Fruit fly (Drosophila melanogaster): Measurements from ENCODE around the gene GMF.

Gene GMF

dm6 chr2L:16350742-16351568, 48.2 kb upstream of the GMF start (continued):
- TF ChIP-seq Camta (GFP tag; optimal IDR thresholded peaks at IDR 0.05) (peak; percentile 98), CG6175 (GFP tag; IDR thresholded peaks at IDR 0.05) (peak; percentile 98), gfzf (GFP tag; optimal IDR thresholded peaks at IDR 0.05) (peak; percentile 20), CG7745 (tag; optimal IDR thresholded peaks at IDR 0.05) (peak; percentile 95), CG12071 (GFP tag; optimal IDR thresholded peaks at IDR 0.05) (peak; percentile 99), CG2202 (tag; optimal IDR thresholded peaks at IDR 0.05) (peak; percentile 99), crp (GFP tag; optimal IDR thresholded peaks at IDR 0.05) (peak in 1 of 2 experiments; percentile 73), dimm (GFP tag; IDR thresholded peaks at IDR 0.05) (peak; percentile 97), CG7786 (GFP tag; optimal IDR thresholded peaks at IDR 0.05) (peak; percentile 97), CG15073 (GFP tag; optimal IDR thresholded peaks at IDR 0.05) (peak; percentile 87), CG9727 (GFP tag; optimal IDR thresholded peaks at IDR 0.05) (peak; percentile 99), sd (tag; optimal IDR thresholded peaks at IDR 0.05) (peak; percentile 97), Six4 (GFP tag; optimal IDR thresholded peaks at IDR 0.05) (peak; percentile 98), CG14710 (tag; optimal IDR thresholded peaks at IDR 0.05) (peak; percentile 98), otp (GFP tag; IDR thresholded peaks at IDR 0.05) (peak; percentile 98), Ssrp (tag; optimal IDR thresholded peaks at IDR 0.05) (peak; percentile 99), CG2116 (GFP tag; optimal IDR thresholded peaks at IDR 0.05) (peak; percentile 89), corto (GFP tag; optimal IDR thresholded peaks at IDR 0.05) (peak; percentile 94), kah (GFP tag; optimal IDR thresholded peaks at IDR 0.05) (peak; percentile 97), Fer2 (tag; optimal IDR thresholded peaks at IDR 0.05) (peak; percentile 98), bcd (GFP tag; optimal IDR thresholded peaks at IDR 0.05) (peak; percentile 99), CG34422 (GFP tag; IDR thresholded peaks at IDR 0.05) (peak; percentile 99), Lhr (GFP tag; optimal IDR thresholded peaks at IDR 0.05) (peak; percentile 95), lilli (GFP tag; optimal IDR thresholded peaks at IDR 0.05) (peak; percentile 99), ERR (GFP tag; optimal IDR thresholded peaks at IDR 0.05) (peak; percentile 97), prd (optimal IDR thresholded peaks at IDR 0.05) (no peak), prd (GFP tag; IDR thresholded peaks at IDR 0.05) (peak; percentile 99), Sry-δ (GFP tag; optimal IDR thresholded peaks at IDR 0.05) (peak; percentile 67), stc (GFP tag; IDR thresholded peaks at IDR 0.05) (peak; percentile 99), Lpt (GFP tag; optimal IDR thresholded peaks at IDR 0.05) (no peak), H15 (GFP tag; IDR thresholded peaks at IDR 0.05) (peak; percentile 98), CG10366 (GFP tag; IDR thresholded peaks at IDR 0.05) (peak; percentile 99), slbo (GFP tag; IDR thresholded peaks at IDR 0.05) (peak; percentile 99), Eip74EF (GFP tag; optimal IDR thresholded peaks at IDR 0.05) (peak in 1 of 2 experiments; percentile 99), CG3407 (GFP tag; optimal IDR thresholded peaks at IDR 0.05) (peak; percentile 98), Oli (tag; optimal IDR thresholded peaks at IDR 0.05) (peak; percentile 99), Hmx (GFP tag; optimal IDR thresholded peaks at IDR 0.05) (peak; percentile 97), gro (GFP tag; optimal IDR thresholded peaks at IDR 0.05) (peak; percentile 98), CG7372 (GFP tag; IDR thresholded peaks at IDR 0.05) (peak; percentile 99), Hr39 (optimal IDR thresholded peaks at IDR 0.05) (no peak), Neu2 (GFP tag; optimal IDR thresholded peaks at IDR 0.05; ENCODE audit: borderline replicate concordance) (peak; percentile 60), tup (GFP tag; optimal IDR thresholded peaks at IDR 0.05) (peak; percentile 96), CG14050 (GFP tag; IDR thresholded peaks at IDR 0.05) (peak; percentile 99), CG8924 (tag; optimal IDR thresholded peaks at IDR 0.05) (peak; percentile 99), pan (optimal IDR thresholded peaks at IDR 0.05) (no peak), pan (GFP tag; optimal IDR thresholded peaks at IDR 0.05 in 1 of 2, IDR thresholded peaks at IDR 0.05 in 1 of 2) (peak in 1 of 2 experiments; percentile 99), pfk (GFP tag; optimal IDR thresholded peaks at IDR 0.05) (peak; percentile 55), Atf3 (GFP tag; optimal IDR thresholded peaks at IDR 0.05) (peak; percentile 95), CG17568 (GFP tag; optimal IDR thresholded peaks at IDR 0.05) (peak; percentile 99), h (optimal IDR thresholded peaks at IDR 0.05) (no peak)

Measured in whole organism, embryonic.